Worm (Caenorhabditis elegans) whole organism, L3 larva: Measurements from ENCODE around the gene T24E12.10.
"Not testable (repeated sequence)": the region's sequence is repeated elsewhere in the genome, so short reads cannot be mapped to it uniquely, and the experiment has no call there.

ENCODE experiments used
- ZK546.5 ChIP-seq: sonication (generic microtip); optimal IDR thresholded peaks from 2 replicates; lab custom pipeline; 2017; ENCODE audit warnings: missing biosample characterization, missing genetic modification characterization
- egl-27 ChIP-seq: sonication (generic microtip); optimal IDR thresholded peaks from 4 replicates; lab custom pipeline; 2017; ENCODE audit warnings: missing biosample characterization, missing genetic modification reagents, missing genetic modification characterization
- elt-1 ChIP-seq: fragments of 150-350 bp; optimal IDR thresholded peaks from 2 replicates; lab custom pipeline; 2014; ENCODE audit warnings: missing biosample characterization, missing genetic modification characterization
- elt-2 ChIP-seq: sonication (generic microtip); optimal IDR thresholded peaks from 2 replicates; lab custom pipeline; 2016; ENCODE audit warnings: missing genetic modification reagents, mild to moderate bottlenecking, missing genetic modification characterization, missing compliant biosample characterization
- fos-1 ChIP-seq: fragments of 150-350 bp; optimal IDR thresholded peaks from 2 replicates; lab custom pipeline; 2014; ENCODE audit warnings: missing biosample characterization, missing genetic modification characterization
- jun-1 ChIP-seq: fragments of 150-350 bp; optimal IDR thresholded peaks from 2 replicates; lab custom pipeline; 2014; ENCODE audit warnings: missing biosample characterization, missing genetic modification reagents, missing genetic modification characterization
- nhr-12 ChIP-seq: fragments of 150-350 bp; optimal IDR thresholded peaks from 2 replicates; lab custom pipeline; 2014; ENCODE audit warnings: missing biosample characterization, missing genetic modification characterization
- nhr-237 ChIP-seq: fragments of 150-350 bp; optimal IDR thresholded peaks from 2 replicates; lab custom pipeline; 2014; ENCODE audit warnings: missing biosample characterization, missing genetic modification characterization
- nhr-76 ChIP-seq: fragments of 150-350 bp; sonication (generic microtip); optimal IDR thresholded peaks from 5 replicates; lab custom pipeline; 2014; ENCODE audit warnings: missing biosample characterization, missing genetic modification characterization
- pha-4 ChIP-seq: fragments of 150-350 bp; optimal IDR thresholded peaks from 2 replicates; lab custom pipeline; 2014; ENCODE audit warnings: missing biosample characterization, missing genetic modification reagents, missing genetic modification characterization
- sea-2 ChIP-seq: fragments of 150-350 bp; sonication (generic microtip); optimal IDR thresholded peaks from 4 replicates; lab custom pipeline; 2014; ENCODE audit warnings: missing biosample characterization, missing genetic modification reagents, missing genetic modification characterization
- skn-1 ChIP-seq: fragments of 150-350 bp; optimal IDR thresholded peaks from 2 replicates; lab custom pipeline; 2014; ENCODE audit warnings: missing biosample characterization, missing genetic modification characterization
- snpc-4 ChIP-seq: fragments of 150-350 bp; optimal IDR thresholded peaks from 2 replicates; lab custom pipeline; 2014; ENCODE audit warnings: missing biosample characterization, missing genetic modification characterization
- unc-39 ChIP-seq: sonication (generic microtip); optimal IDR thresholded peaks from 4 replicates; lab custom pipeline; 2017; ENCODE audit warnings: missing biosample characterization, missing genetic modification characterization

DNA sequence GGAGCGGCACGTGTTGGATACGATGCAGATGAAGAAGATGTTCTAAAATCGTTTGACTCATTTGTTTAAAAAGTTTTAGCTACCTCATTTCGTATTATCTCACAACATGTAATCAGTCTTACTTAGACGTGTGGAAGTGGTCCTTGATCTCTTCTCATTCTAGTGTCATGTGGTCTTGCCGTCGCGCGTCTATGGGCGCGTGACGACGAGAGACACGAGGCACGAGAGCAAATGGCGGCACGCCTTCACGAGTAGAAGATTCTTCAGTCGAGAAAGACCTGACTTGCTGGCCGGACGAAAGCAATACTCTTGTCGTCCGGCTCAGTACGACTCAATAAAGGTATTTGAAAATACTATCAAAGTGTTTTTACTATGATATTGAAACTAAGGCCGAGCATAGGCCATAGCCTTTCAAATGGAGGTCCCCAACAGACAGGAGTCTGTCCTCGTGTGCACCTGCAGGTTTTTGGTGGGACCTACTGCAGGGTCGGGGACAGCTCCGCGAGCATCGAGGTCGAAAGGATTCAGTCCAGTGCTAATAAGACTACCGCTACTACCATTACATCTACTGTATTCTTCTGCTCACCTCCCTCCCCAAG, 43.3 kb upstream of the T24E12.10 start, which contains the start of gene fbxa-24:
- not testable (repeated sequence) for TF ChIP-seq unc-39 (tag; lab: Kevin White, UChicago); skn-1 (tag; lab: Kevin White, UChicago); nhr-237; snpc-4 (tag; lab: Kevin White, UChicago); sea-2; fos-1; elt-1 (tag; lab: Kevin White, UChicago); jun-1 (tag; lab: Kevin White, UChicago); nhr-76 (tag; lab: Kevin White, UChicago); ZK546.5 (tag; lab: Kevin White, UChicago); pha-4 (tag; lab: Kevin White, UChicago); egl-27; elt-2; nhr-12 (tag; lab: Kevin White, UChicago)
